Fruit fly (Drosophila melanogaster): ENCODE results near the gene Aduk.

DNA sequence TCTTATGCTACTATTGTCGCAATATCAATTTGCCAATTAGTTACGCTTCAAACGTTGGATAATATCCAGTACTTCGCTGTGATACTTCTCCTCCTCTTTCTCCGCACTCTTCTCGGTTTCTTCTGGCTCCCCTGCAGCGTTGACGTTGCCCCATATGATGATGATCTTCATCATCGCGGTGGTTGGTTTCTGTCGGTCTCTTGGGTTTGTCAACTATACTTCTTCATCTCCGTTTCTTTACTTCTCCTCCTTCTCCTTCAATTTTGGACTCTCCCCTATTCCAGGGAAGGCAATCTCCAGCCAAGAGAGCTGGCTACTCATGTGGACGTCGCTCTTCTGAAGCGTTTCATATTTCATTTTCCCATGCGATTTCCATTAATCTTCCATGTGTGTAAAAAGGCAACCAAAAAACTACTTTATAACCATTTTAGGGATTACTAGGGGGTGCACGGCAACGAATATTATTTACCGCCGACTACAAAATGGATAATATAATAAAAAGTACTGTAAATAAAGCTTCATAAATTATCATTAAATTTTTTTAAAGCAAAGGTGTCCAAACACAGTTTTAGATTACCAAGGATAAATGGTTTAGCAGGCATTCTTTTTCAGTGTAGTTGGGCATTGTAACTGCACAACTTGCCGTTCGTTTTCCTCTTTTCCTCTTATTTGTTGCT lies 13.3 kb upstream of the Aduk start:
- no peak for TF ChIP-seq CG33017 (tag; optimal IDR thresholded peaks at IDR 0.05)
- TF ChIP-seq kay (GFP tag; ENCODE audit: borderline replicate concordance) = peak; percentile 93
